Worm (Caenorhabditis elegans): ENCODE results near the gene C52G5.2.

C52G5.2 gene

DNA sequence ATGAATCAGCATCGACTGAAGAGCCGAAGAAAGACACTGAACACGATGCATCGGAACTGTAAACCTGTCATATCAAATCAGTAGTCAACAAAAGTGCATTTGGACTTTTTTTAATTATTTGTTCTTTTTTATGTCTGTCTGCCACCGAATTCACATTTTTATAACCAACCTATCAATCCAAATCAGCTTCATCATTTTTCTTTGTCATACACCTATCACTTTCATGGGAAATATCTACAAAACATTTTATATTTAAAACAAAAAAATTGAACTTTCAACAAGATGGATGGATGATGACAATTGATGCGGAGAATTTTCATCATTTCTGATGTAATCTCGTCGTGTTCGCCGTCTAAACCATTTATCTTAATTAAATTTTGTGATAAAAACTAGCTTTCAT is 26.3 kb downstream of the C52G5.2 start:
- TF ChIP-seq fax-1 (tag; optimal IDR thresholded peaks at IDR 0.05) = no peak
- no peak for TF ChIP-seq hlh-8 (tag; optimal IDR thresholded peaks at IDR 0.05)
- TF ChIP-seq gmeb-2 (tag; optimal IDR thresholded peaks at IDR 0.05) = no peak
- no peak for TF ChIP-seq ceh-19 (GFP tag; optimal IDR thresholded peaks at IDR 0.05)
- no peak for TF ChIP-seq ceh-31 (tag; optimal IDR thresholded peaks at IDR 0.05)
- TF ChIP-seq ceh-30 (tag; optimal IDR thresholded peaks at IDR 0.05) = no peak
- no peak for TF ChIP-seq unc-86 (tag; optimal IDR thresholded peaks at IDR 0.05)
- no peak for TF ChIP-seq K02D7.2 (tag; optimal IDR thresholded peaks at IDR 0.05)
- no peak for TF ChIP-seq ets-4 (tag; optimal IDR thresholded peaks at IDR 0.05)
- no peak for TF ChIP-seq K09A11.1 (tag; optimal IDR thresholded peaks at IDR 0.05; ENCODE audit: insufficient read depth)
- no peak for TF ChIP-seq fkh-10 (GFP tag; optimal IDR thresholded peaks at IDR 0.05)
- no peak for TF ChIP-seq ztf-16 (tag; optimal IDR thresholded peaks at IDR 0.05)
- no peak for TF ChIP-seq ceh-18 (tag; optimal IDR thresholded peaks at IDR 0.05)

DNA sequence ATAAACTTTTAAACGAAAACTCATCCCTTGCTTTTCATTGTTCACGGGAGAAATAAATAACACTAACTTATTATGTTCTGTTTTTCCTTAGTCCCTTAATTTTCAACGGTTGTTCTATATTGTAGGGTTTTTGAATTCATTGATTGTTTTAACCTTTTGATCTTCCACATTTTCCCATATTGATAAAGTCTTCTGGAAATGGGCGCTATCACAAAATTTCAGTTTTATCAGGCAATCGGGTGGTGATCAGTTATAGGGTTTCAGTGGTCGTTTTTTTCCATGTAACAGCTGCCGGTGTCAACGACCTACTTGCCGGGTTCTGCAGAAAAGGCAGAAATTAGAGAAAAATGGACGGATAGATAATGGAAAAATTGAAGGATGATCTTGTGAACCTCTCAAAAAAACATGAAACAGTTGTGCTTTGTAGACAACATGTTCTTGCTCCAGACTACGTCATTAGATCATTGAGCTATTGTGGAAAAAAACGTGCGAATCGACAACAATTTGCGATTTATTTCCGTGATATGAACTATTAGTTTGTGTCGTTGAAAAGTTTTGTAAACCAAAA is 26.8 kb downstream of the C52G5.2 start:
- TF ChIP-seq lim-6 (tag; optimal IDR thresholded peaks at IDR 0.05) = no peak
- TF ChIP-seq ref-2 (tag; optimal IDR thresholded peaks at IDR 0.05) = no peak
- TF ChIP-seq hlh-30 (tag; optimal IDR thresholded peaks at IDR 0.05; ENCODE audit: insufficient read depth) = no peak
- TF ChIP-seq fkh-6 (tag; optimal IDR thresholded peaks at IDR 0.05) = no peak
- no peak for TF ChIP-seq pat-9 (tag; optimal IDR thresholded peaks at IDR 0.05)
- no peak for TF ChIP-seq dmd-4 (tag; optimal IDR thresholded peaks at IDR 0.05; ENCODE audit: borderline replicate concordance)
- TF ChIP-seq ceh-30 (tag; optimal IDR thresholded peaks at IDR 0.05) = no peak
- no peak for TF ChIP-seq fax-1 (tag; optimal IDR thresholded peaks at IDR 0.05)
- TF ChIP-seq sdc-2 (tag; optimal IDR thresholded peaks at IDR 0.05) = no peak
- no peak for TF ChIP-seq C38D4.7 (GFP tag; optimal IDR thresholded peaks at IDR 0.05)
- no peak for TF ChIP-seq unc-3 (GFP tag; conservative IDR thresholded peaks at IDR 0.05)
- no peak for TF ChIP-seq unc-3 (tag; optimal IDR thresholded peaks at IDR 0.05)
- TF ChIP-seq ztf-16 (tag; optimal IDR thresholded peaks at IDR 0.05) = no peak
- TF ChIP-seq mec-3 (tag; optimal IDR thresholded peaks at IDR 0.05; ENCODE audit: borderline replicate concordance) = no peak
- no peak for TF ChIP-seq zip-5 (tag; optimal IDR thresholded peaks at IDR 0.05)
- TF ChIP-seq ceh-19 (GFP tag; optimal IDR thresholded peaks at IDR 0.05) = no peak
- TF ChIP-seq sox-2 (GFP tag; IDR thresholded peaks at IDR 0.05) = no peak

DNA sequence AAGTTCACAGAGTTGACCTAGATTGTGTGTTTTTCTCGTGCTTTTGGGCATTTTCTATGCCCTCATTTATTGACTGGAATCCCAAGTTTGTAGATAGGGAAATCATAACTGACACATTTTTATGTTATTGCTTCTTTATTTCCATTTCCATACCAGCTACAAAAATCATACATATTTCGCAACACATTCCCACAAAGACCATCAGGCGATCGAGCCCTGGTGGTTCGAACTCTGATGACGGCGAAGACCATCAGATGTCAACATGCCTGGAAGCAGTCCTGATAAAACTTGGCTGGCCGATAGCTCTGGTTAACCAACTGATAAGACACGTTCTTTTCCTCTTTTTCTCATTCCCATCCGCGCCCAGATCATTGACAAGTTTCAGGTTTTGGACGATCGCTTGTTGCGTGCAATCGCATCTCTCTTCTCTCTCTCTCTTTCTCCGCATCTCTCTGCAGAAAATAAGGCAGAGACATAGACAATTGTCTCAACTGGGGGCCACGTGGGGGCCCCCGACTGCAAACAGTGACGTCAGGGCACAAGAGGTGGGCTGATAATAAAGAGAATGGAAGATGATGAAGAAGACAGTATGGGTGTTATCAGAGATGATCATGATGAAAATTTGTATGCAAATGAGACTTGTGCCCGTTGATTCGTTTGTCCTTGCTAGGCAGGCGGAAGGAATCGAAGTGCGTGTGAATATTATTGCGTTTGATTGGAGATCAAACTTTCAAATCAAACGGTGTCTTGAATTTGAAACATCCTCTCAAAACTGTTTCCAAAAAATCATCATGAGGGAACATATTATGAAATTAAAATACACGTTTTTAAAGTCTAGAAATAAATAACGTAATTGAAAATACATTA is 29.1 kb downstream of the C52G5.2 start:
- TF ChIP-seq sox-2 (GFP tag; IDR thresholded peaks at IDR 0.05) = no peak
- TF ChIP-seq hlh-30 (tag; optimal IDR thresholded peaks at IDR 0.05; ENCODE audit: insufficient read depth) = peak; percentile 44
- TF ChIP-seq ets-4 (tag; optimal IDR thresholded peaks at IDR 0.05) = peak; percentile 41
- TF ChIP-seq ceh-19 (GFP tag; optimal IDR thresholded peaks at IDR 0.05) = no peak
- no peak for TF ChIP-seq sox-4 (tag; optimal IDR thresholded peaks at IDR 0.05)
- TF ChIP-seq C38D4.7 (GFP tag; optimal IDR thresholded peaks at IDR 0.05) = no peak
- no peak for TF ChIP-seq mec-3 (tag; optimal IDR thresholded peaks at IDR 0.05; ENCODE audit: borderline replicate concordance)
- no peak for TF ChIP-seq ceh-14 (tag; optimal IDR thresholded peaks at IDR 0.05)
- TF ChIP-seq hlh-8 (tag; optimal IDR thresholded peaks at IDR 0.05) = no peak
- TF ChIP-seq sdc-2 (tag; optimal IDR thresholded peaks at IDR 0.05) = no peak
- TF ChIP-seq unc-42 (tag; optimal IDR thresholded peaks at IDR 0.05) = no peak
- TF ChIP-seq ceh-18 (tag; optimal IDR thresholded peaks at IDR 0.05) = peak; percentile 78
- peak; percentile 18 for TF ChIP-seq F13H6.1 (tag; optimal IDR thresholded peaks at IDR 0.05)
- TF ChIP-seq unc-55 (GFP tag; optimal IDR thresholded peaks at IDR 0.05) = peak; percentile 56
- no peak for TF ChIP-seq pha-2 (tag; optimal IDR thresholded peaks at IDR 0.05)
- no peak for TF ChIP-seq pax-1 (tag; optimal IDR thresholded peaks at IDR 0.05)
- peak; percentile 60 for TF ChIP-seq tbx-2 (tag; optimal IDR thresholded peaks at IDR 0.05)
- peak; percentile 89 for TF ChIP-seq pqm-1 (tag; optimal IDR thresholded peaks at IDR 0.05)
- TF ChIP-seq elt-2 (tag; optimal IDR thresholded peaks at IDR 0.05) = peak; percentile 97
- no peak for TF ChIP-seq gmeb-2 (tag; optimal IDR thresholded peaks at IDR 0.05)
- TF ChIP-seq dve-1 (tag; optimal IDR thresholded peaks at IDR 0.05) = peak; percentile 80
- TF ChIP-seq ttx-3 (tag; optimal IDR thresholded peaks at IDR 0.05) = no peak
- TF ChIP-seq K02D7.2 (tag; optimal IDR thresholded peaks at IDR 0.05) = no peak
- no peak for TF ChIP-seq unc-3 (GFP tag; conservative IDR thresholded peaks at IDR 0.05)
- no peak for TF ChIP-seq unc-3 (tag; optimal IDR thresholded peaks at IDR 0.05)
- no peak for TF ChIP-seq ceh-48 (tag; optimal IDR thresholded peaks at IDR 0.05)
- TF ChIP-seq rnt-1 (tag; optimal IDR thresholded peaks at IDR 0.05) = peak; percentile 1
- TF ChIP-seq ahr-1 (tag; optimal IDR thresholded peaks at IDR 0.05) = no peak
- TF ChIP-seq madf-2 (tag; optimal IDR thresholded peaks at IDR 0.05) = no peak
- TF ChIP-seq ceh-2 (tag; optimal IDR thresholded peaks at IDR 0.05) = no peak
- no peak for TF ChIP-seq tbx-7 (tag; optimal IDR thresholded peaks at IDR 0.05)
- peak; percentile 37 for TF ChIP-seq nfya-1 (tag; optimal IDR thresholded peaks at IDR 0.05)

Measured in whole organism, late embryonic.